Worm (Caenorhabditis elegans) whole organism, L2 larva: ENCODE data around the gene gcy-32.

Experiments used
- dmd-4 ChIP-seq: sonication (generic microtip); optimal IDR thresholded peaks from 2 replicates; lab custom pipeline; 2017; ENCODE audit warnings: missing biosample characterization, missing genetic modification characterization
- elt-1 ChIP-seq: fragments of 150-350 bp; optimal IDR thresholded peaks from 2 replicates; lab custom pipeline; 2014; ENCODE audit warnings: missing biosample characterization, missing genetic modification characterization
- zag-1 ChIP-seq: fragments of 150-350 bp; optimal IDR thresholded peaks from 2 replicates; lab custom pipeline; 2014; ENCODE audit warnings: missing biosample characterization, missing genetic modification characterization
- ztf-1 ChIP-seq: fragments of 200-800 bp; sonication (Bioruptor generic); conservative IDR thresholded peaks from 2 replicates; pipeline ENCODE4 v1.3.6; 2022; ENCODE audit warnings: missing genetic modification characterization, missing compliant biosample characterization
- ztf-4 ChIP-seq: fragments of 150-350 bp; optimal IDR thresholded peaks from 2 replicates; lab custom pipeline; 2014; ENCODE audit warnings: missing biosample characterization, missing genetic modification characterization

DNA sequence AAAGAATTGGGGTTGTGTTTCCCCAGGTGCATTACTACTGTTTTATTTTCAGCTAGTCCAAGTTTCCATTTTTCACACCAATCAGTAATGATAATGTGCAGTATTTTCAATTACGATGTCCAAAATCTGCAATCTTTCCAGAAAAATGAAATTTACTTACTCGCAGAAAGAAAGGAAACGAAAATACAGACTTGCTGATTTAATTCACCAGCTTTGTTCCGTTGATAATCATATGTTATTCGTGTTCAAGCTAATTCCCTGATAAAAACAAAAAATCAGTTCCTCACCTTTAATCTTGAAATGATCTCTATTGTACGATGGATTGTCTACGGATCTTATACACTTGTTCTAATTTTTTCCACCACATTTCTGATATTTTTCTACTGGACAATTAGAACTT is 8.6 kb upstream of the gcy-32 start, which contains the start of gene srxa-11:
- TF ChIP-seq zag-1 (no peak), elt-1 (tag; lab: Kevin White, UChicago) (no peak), ztf-1 (no peak), ztf-4 (no peak), dmd-4 (no peak)
